Fruit fly (Drosophila melanogaster): ENCODE data around the gene CG1812.

CG1812 gene

dm6 chrX:20501040-20501609, 10.2 kb upstream of the CG1812 start (continued):
- TF ChIP-seq CG15011 (GFP tag; optimal IDR thresholded peaks at IDR 0.05), result no peak
- no peak for TF ChIP-seq Doc2 (GFP tag; IDR thresholded peaks at IDR 0.05)
- no peak for TF ChIP-seq Scr (GFP tag; IDR thresholded peaks at IDR 0.05; ENCODE audit: partially characterized antibody)
- TF ChIP-seq Lim3 (GFP tag; IDR thresholded peaks at IDR 0.05), result no peak
- peak; percentile 41; the same call in 2 of the 3 replicates for TF ChIP-seq Aef1 (GFP tag; IDR thresholded peaks at IDR 0.05)
- no peak for TF ChIP-seq CG3726 (GFP tag; IDR thresholded peaks at IDR 0.05)
- no peak for TF ChIP-seq tna (GFP tag; IDR thresholded peaks at IDR 0.05; ENCODE audit: partially characterized antibody)
- peak; percentile 23; the same call in 1 of the 2 replicates for TF ChIP-seq sob (GFP tag; IDR thresholded peaks at IDR 0.05)
- no peak for TF ChIP-seq Nf-YC (tag; optimal IDR thresholded peaks at IDR 0.05)
- TF ChIP-seq CG12236 (GFP tag; optimal IDR thresholded peaks at IDR 0.05), result no peak
- TF ChIP-seq kay (GFP tag; optimal IDR thresholded peaks at IDR 0.05), result no peak
- TF ChIP-seq Opbp (GFP tag; IDR thresholded peaks at IDR 0.05; ENCODE audit: partially characterized antibody), result no peak
- TF ChIP-seq slou (GFP tag; optimal IDR thresholded peaks at IDR 0.05), result no peak
- TF ChIP-seq CG17359 (tag; optimal IDR thresholded peaks at IDR 0.05), result peak; percentile 4
- TF ChIP-seq Jarid2 (GFP tag; optimal IDR thresholded peaks at IDR 0.05), result no peak
- no peak for TF ChIP-seq pzg (GFP tag; optimal IDR thresholded peaks at IDR 0.05)
- peak; percentile 52 for TF ChIP-seq CG2712 (tag; optimal IDR thresholded peaks at IDR 0.05)
- TF ChIP-seq CG12219 (GFP tag; optimal IDR thresholded peaks at IDR 0.05), result peak; percentile 19
- no peak for TF ChIP-seq CG43689 (GFP tag; IDR thresholded peaks at IDR 0.05)
- no peak for TF ChIP-seq Hr78 (GFP tag; optimal IDR thresholded peaks at IDR 0.05)
- no peak for TF ChIP-seq Dfd (GFP tag; optimal IDR thresholded peaks at IDR 0.05)
- TF ChIP-seq p53 (GFP tag; optimal IDR thresholded peaks at IDR 0.05), result no peak
- TF ChIP-seq CG9797 (GFP tag; optimal IDR thresholded peaks at IDR 0.05), result no peak
- no peak for TF ChIP-seq CG8478 (optimal IDR thresholded peaks at IDR 0.05)
- TF ChIP-seq pnt (GFP tag; optimal IDR thresholded peaks at IDR 0.05), result peak; percentile 33
- no peak for TF ChIP-seq Dp (GFP tag; optimal IDR thresholded peaks at IDR 0.05)
- no peak for TF ChIP-seq CG10654 (GFP tag; optimal IDR thresholded peaks at IDR 0.05)
- no peak for TF ChIP-seq CG14965 (GFP tag; optimal IDR thresholded peaks at IDR 0.05; ENCODE audit: borderline replicate concordance)
- TF ChIP-seq zfh1 (GFP tag; IDR thresholded peaks at IDR 0.05), result 0 out of 3 replicates have a peak, but pooled peaks have one; percentile 8
- no peak for TF ChIP-seq fu2 (GFP tag; optimal IDR thresholded peaks at IDR 0.05)
- no peak for TF ChIP-seq dimm (GFP tag; IDR thresholded peaks at IDR 0.05)
- no peak for TF ChIP-seq Bgb (GFP tag; IDR thresholded peaks at IDR 0.05; ENCODE audit: partially characterized antibody)
- no peak for TF ChIP-seq da (GFP tag; optimal IDR thresholded peaks at IDR 0.05)
- no peak for TF ChIP-seq CG17186 (GFP tag; optimal IDR thresholded peaks at IDR 0.05)
- TF ChIP-seq pfk (GFP tag; optimal IDR thresholded peaks at IDR 0.05), result no peak
- peak; percentile 87 for TF ChIP-seq Ets65A (GFP tag)
- TF ChIP-seq Gsc (GFP tag; IDR thresholded peaks at IDR 0.05), result no peak
- no peak for TF ChIP-seq CG17802 (tag; optimal IDR thresholded peaks at IDR 0.05)
- TF ChIP-seq CG6765 (GFP tag; optimal IDR thresholded peaks at IDR 0.05), result no peak
- peak; percentile 54 for TF ChIP-seq unpg (GFP tag; optimal IDR thresholded peaks at IDR 0.05)
- no peak for TF ChIP-seq fd96Cb (tag; optimal IDR thresholded peaks at IDR 0.05)
- TF ChIP-seq dan (GFP tag; IDR thresholded peaks at IDR 0.05), result no peak
- no peak for TF ChIP-seq CG7271 (tag; optimal IDR thresholded peaks at IDR 0.05)
- peak; percentile 25 for TF ChIP-seq CG9727 (GFP tag; optimal IDR thresholded peaks at IDR 0.05)
- TF ChIP-seq lab (GFP tag; optimal IDR thresholded peaks at IDR 0.05), result no peak
- 0 out of 3 replicates have a peak, but pooled peaks have one; percentile 27 for TF ChIP-seq otp (GFP tag; IDR thresholded peaks at IDR 0.05)
- no peak for TF ChIP-seq crc (GFP tag; optimal IDR thresholded peaks at IDR 0.05)
- no peak for TF ChIP-seq Mrtf (GFP tag; IDR thresholded peaks at IDR 0.05)
- TF ChIP-seq CG2116 (GFP tag; optimal IDR thresholded peaks at IDR 0.05), result no peak
- TF ChIP-seq HLHmδ (GFP tag; optimal IDR thresholded peaks at IDR 0.05), result no peak
- no peak for TF ChIP-seq stwl (tag; optimal IDR thresholded peaks at IDR 0.05)
